Fruit fly (Drosophila melanogaster): Measurements from ENCODE around the gene CG14322.

CG14322 gene

DNA sequence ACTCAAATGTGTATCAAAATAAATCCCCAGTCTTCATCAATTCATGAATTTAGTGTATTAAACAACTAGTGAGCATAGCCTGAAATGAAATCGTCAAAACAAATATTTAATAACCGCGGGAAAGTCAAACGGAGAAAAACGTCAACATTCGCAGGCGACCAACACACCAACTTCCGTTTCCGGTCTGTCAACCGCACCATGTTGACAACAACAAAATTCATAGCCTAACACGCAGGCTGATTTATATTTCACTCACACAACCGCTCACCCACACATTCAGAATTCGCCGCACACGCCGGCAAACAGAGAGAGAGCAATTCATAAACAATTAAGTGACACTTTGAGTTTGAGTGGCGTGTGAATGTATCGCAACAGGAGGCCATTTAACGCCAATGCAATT lies 7.6 kb downstream of the CG14322 start:
- TF ChIP-seq Hr83 (GFP tag; optimal IDR thresholded peaks at IDR 0.05; ENCODE audit: poor library complexity, severe bottlenecking), result no peak
- no peak for TF ChIP-seq Rel (GFP tag; optimal IDR thresholded peaks at IDR 0.05)
- no peak for TF ChIP-seq Rel (tag; optimal IDR thresholded peaks at IDR 0.05)
- no peak for TF ChIP-seq HLH106 (tag; optimal IDR thresholded peaks at IDR 0.05)
- TF ChIP-seq Abd-B (GFP tag; optimal IDR thresholded peaks at IDR 0.05), result no peak
- TF ChIP-seq Sp1 (GFP tag; optimal IDR thresholded peaks at IDR 0.05), result no peak
- no peak for TF ChIP-seq sv (GFP tag; optimal IDR thresholded peaks at IDR 0.05)
- no peak for TF ChIP-seq N (GFP tag; optimal IDR thresholded peaks at IDR 0.05)
- TF ChIP-seq dsf (GFP tag; optimal IDR thresholded peaks at IDR 0.05; ENCODE audit: borderline replicate concordance), result no peak
- TF ChIP-seq lola (GFP tag; optimal IDR thresholded peaks at IDR 0.05), result no peak
- TF ChIP-seq Myc (optimal IDR thresholded peaks at IDR 0.05), result no peak
- TF ChIP-seq foxo (GFP tag; optimal IDR thresholded peaks at IDR 0.05), result no peak
- TF ChIP-seq woc (GFP tag; optimal IDR thresholded peaks at IDR 0.05), result no peak
- no peak for TF ChIP-seq Dif (GFP tag; optimal IDR thresholded peaks at IDR 0.05; ENCODE audit: partially characterized antibody)
- no peak for TF ChIP-seq Hnf4 (GFP tag; optimal IDR thresholded peaks at IDR 0.05)
- no peak for TF ChIP-seq GATAd (GFP tag; optimal IDR thresholded peaks at IDR 0.05)
- TF ChIP-seq pan (optimal IDR thresholded peaks at IDR 0.05), result no peak
- no peak for TF ChIP-seq ey (GFP tag; optimal IDR thresholded peaks at IDR 0.05)
- no peak for TF ChIP-seq tai (GFP tag; optimal IDR thresholded peaks at IDR 0.05)

- TF ChIP-seq rgr (GFP tag; optimal IDR thresholded peaks at IDR 0.05), result no peak
- no peak for TF ChIP-seq brk (GFP tag; optimal IDR thresholded peaks at IDR 0.05)
- no peak for TF ChIP-seq N (GFP tag; optimal IDR thresholded peaks at IDR 0.05)
- no peak for TF ChIP-seq Hr83 (GFP tag; optimal IDR thresholded peaks at IDR 0.05; ENCODE audit: poor library complexity, severe bottlenecking)
- no peak for TF ChIP-seq usp (GFP tag; optimal IDR thresholded peaks at IDR 0.05)
- TF ChIP-seq dmrt93B (GFP tag; optimal IDR thresholded peaks at IDR 0.05), result no peak
- TF ChIP-seq sage (GFP tag; optimal IDR thresholded peaks at IDR 0.05), result no peak
- TF ChIP-seq foxo (GFP tag; optimal IDR thresholded peaks at IDR 0.05), result no peak
- TF ChIP-seq Hnf4 (GFP tag; optimal IDR thresholded peaks at IDR 0.05), result no peak
- TF ChIP-seq CG32264 (GFP tag; optimal IDR thresholded peaks at IDR 0.05), result no peak
Measured at dm6 chr3R:17656923-17657322, 9.4 kb downstream of the CG14322 start.

DNA sequence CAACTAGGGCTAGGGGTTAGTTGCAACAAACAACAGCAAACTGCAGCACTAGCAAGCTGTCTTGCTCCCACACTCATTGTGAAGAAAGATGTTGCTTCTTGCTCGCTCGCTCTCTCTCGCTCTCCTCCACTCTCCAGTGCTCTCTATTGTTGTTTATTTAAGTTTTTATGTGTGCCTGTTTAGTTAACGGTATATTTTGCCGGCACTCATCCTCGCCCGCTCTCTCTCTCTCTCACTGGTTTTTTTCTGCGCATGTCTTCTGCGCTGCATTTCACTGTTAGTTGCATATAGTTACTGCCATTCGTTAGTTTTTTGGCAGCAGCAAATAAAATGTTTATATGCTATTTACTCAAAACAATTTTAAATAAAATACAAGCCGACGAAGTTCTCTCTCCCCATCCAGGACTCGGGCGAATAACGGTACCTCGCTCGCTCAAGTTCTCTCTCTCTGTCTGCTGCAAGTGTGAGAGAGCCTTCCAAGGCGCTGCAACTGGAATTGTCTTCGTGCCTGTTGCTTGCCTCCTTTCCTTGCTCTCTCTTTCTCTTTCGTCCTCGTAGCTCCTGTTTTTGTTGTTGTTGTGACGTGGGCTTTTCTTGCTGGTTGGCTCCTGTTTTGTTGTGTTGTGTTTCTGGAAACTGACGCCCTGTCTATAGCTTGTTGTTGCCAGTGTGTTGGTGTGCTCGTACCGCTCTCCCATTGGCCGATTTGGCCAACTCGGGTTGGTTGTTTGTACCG lies 18.8 kb downstream of the CG14322 start:
- TF ChIP-seq dl (GFP tag; optimal IDR thresholded peaks at IDR 0.05; ENCODE audit: insufficient read depth in 1 of 2, partially characterized antibody in 2 of 2) (peak in 1 of 2 experiments; percentile 14), pan (optimal IDR thresholded peaks at IDR 0.05) (no peak)

DNA sequence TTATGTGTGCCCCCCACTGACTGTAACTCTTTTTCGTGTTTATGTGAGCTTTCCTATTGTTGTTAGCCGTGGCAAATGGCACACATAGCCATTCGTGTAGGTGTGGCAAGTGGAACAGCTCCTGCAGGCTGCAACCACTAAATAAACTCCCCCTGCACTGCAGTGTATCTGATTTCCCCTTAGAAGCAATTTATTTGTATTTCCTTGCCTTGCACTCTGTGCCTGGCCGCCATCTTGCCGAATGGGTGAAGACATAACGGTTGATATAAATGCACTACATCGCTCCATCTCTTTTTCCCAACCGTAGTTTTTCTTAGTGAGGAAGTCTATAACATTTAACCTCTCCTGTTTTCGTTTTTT lies 19.3 kb downstream of the CG14322 start:
- TF ChIP-seq rgr (GFP tag; optimal IDR thresholded peaks at IDR 0.05), result no peak
- TF ChIP-seq woc (GFP tag; optimal IDR thresholded peaks at IDR 0.05), result no peak
- no peak for TF ChIP-seq dl (GFP tag; optimal IDR thresholded peaks at IDR 0.05; ENCODE audit: insufficient read depth in 1 of 2, partially characterized antibody in 2 of 2)

DNA sequence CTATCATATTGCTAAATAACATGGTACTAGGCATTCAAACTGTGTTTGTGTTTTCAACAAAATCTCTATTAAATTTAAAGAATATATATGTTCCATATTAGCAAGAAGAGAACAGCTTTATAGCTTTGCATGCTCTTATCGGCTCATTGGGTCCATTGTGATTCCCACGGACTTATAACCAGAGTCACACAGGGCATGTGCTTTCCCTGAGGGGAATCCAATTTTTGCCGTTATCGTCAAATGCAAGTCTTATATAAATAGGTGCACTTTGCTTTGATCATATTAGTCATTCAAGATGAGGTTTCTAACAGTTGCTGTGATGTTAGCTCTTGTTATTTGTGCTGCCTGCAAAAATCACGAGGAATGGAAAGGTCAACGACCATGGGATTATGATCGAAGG lies 19.8 kb downstream of the CG14322 start, which contains the start of gene CG45045:
Gene CG45045, plus strand, starts transcription at position 294 of the 400 bp plus-strand sequence.
- TF ChIP-seq Hnf4 (GFP tag; optimal IDR thresholded peaks at IDR 0.05), result peak; percentile 11
- TF ChIP-seq Rel (GFP tag; optimal IDR thresholded peaks at IDR 0.05), result no peak
- TF ChIP-seq Rel (tag; optimal IDR thresholded peaks at IDR 0.05), result peak; percentile 100
- no peak for TF ChIP-seq jim (GFP tag; optimal IDR thresholded peaks at IDR 0.05)

DNA sequence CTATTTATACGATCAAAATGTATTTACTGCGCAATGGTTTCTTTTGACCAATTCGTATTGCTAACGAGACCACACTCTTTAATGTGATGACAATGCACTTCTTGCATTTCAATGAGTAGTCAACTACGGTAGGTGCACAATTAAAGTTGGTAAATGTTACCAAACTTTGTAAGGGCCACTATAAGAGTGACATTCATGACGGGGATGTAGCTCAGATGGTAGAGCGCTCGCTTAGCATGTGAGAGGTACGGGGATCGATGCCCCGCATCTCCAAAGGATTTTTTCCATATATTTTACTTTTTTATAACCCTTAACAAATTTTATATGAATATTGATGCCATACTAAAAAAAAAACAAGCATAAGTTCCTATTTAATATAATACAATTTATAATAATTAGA lies 20.5 kb downstream of the CG14322 start:
- no peak for TF ChIP-seq psq (GFP tag; optimal IDR thresholded peaks at IDR 0.05)
